Fruit fly (Drosophila melanogaster) whole organism, pupa: Measurements from ENCODE around the gene Qsox2.

Source experiments
- CG32121 ChIP-seq: fragments of 200-800 bp; sonication (Bioruptor generic); IDR thresholded peaks from 2 replicates; pipeline ENCODE4 v1.3.6; 2022; ENCODE audit warnings: missing biosample characterization, missing genetic modification characterization
- CG4496 ChIP-seq: fragments of 200-800 bp; sonication (Bioruptor generic); IDR thresholded peaks from 3 replicates; pipeline ENCODE4 v1.3.6; 2022; ENCODE audit warnings: missing biosample characterization, missing genetic modification characterization
- Ets98B ChIP-seq: fragments of 200-800 bp; sonication (Bioruptor generic); IDR thresholded peaks from 2 replicates; pipeline ENCODE4 v1.3.6; 2022; ENCODE audit warnings: missing biosample characterization, missing genetic modification characterization
- rn ChIP-seq: fragments of 200-800 bp; sonication (Bioruptor generic); IDR thresholded peaks from 2 replicates; pipeline ENCODE4 v1.3.6; 2022; ENCODE audit warnings: missing biosample characterization, missing genetic modification characterization

dm6 chr3R:21920495-21920894 lies 6.9 kb downstream of the Qsox2 start:
- TF ChIP-seq CG32121 (GFP tag; lab: Robert Waterston, UW), result no peak
- TF ChIP-seq CG4496 (GFP tag; lab: Robert Waterston, UW), result peak; percentile 63; the same call in 2 of the 3 replicates
- TF ChIP-seq Ets98B (GFP tag; lab: Robert Waterston, UW), result 0 out of 2 replicates have a peak, but pooled peaks have one; percentile 28
- TF ChIP-seq rn (GFP tag; lab: Robert Waterston, UW), result no peak
